Fruit fly (Drosophila melanogaster): ENCODE data around the gene CG42660.

dm6 chr3L:7470202-7470601 lies 4.9 kb downstream of the CG42660 start, which contains the start of gene CG8543:
- no peak for TF ChIP-seq Sin3A (optimal IDR thresholded peaks at IDR 0.05)
- TF ChIP-seq ttk (optimal IDR thresholded peaks at IDR 0.05) = no peak

Measured in Kc167 (cell line).